Fruit fly (Drosophila melanogaster): ENCODE results near the gene CG15167.

Gene CG15167

dm6 chr2L:18695404-18695804 is 44.8 kb upstream of the CG15167 start, which contains the start of the genes CG10383 and CG10338 (continued):
- TF ChIP-seq Spps (tag; optimal IDR thresholded peaks at IDR 0.05): peak; percentile 37
- peak; percentile 70; the same call in 1 of the 2 replicates for TF ChIP-seq sens-2 (GFP tag; IDR thresholded peaks at IDR 0.05)
- TF ChIP-seq bbx (GFP tag; IDR thresholded peaks at IDR 0.05; ENCODE audit: partially characterized antibody): no peak
- peak; percentile 46 for TF ChIP-seq Jarid2 (GFP tag; optimal IDR thresholded peaks at IDR 0.05)
- peak; percentile 94 for TF ChIP-seq CG32532 (GFP tag; IDR thresholded peaks at IDR 0.05)
- peak in 1 of 2 experiments; percentile 62 for TF ChIP-seq tll (GFP tag; optimal IDR thresholded peaks at IDR 0.05)
- TF ChIP-seq Aef1 (GFP tag; IDR thresholded peaks at IDR 0.05): peak; percentile 91
- peak; percentile 53; the same call in 1 of the 3 replicates for TF ChIP-seq gce (GFP tag; IDR thresholded peaks at IDR 0.05)
- peak; percentile 99 for TF ChIP-seq Med (GFP tag)
- no peak for TF ChIP-seq zf30C (GFP tag; optimal IDR thresholded peaks at IDR 0.05)
- peak; percentile 77 for TF ChIP-seq tin (GFP tag; optimal IDR thresholded peaks at IDR 0.05)
- peak; percentile 95 for TF ChIP-seq lilli (GFP tag; optimal IDR thresholded peaks at IDR 0.05)
- peak; percentile 76 for TF ChIP-seq CG1647 (GFP tag; optimal IDR thresholded peaks at IDR 0.05)
- TF ChIP-seq Bteb2 (GFP tag; optimal IDR thresholded peaks at IDR 0.05): peak; percentile 86
- TF ChIP-seq phol (tag; optimal IDR thresholded peaks at IDR 0.05): peak; percentile 83
- TF ChIP-seq CG10979 (tag; optimal IDR thresholded peaks at IDR 0.05): peak; percentile 64
- TF ChIP-seq D19B (GFP tag; optimal IDR thresholded peaks at IDR 0.05): peak; percentile 41
- peak; percentile 57 for TF ChIP-seq Dp (GFP tag; optimal IDR thresholded peaks at IDR 0.05)
- TF ChIP-seq vfl (GFP tag; optimal IDR thresholded peaks at IDR 0.05): peak; percentile 80
- TF ChIP-seq wdn (GFP tag; IDR thresholded peaks at IDR 0.05): peak; percentile 84
- peak; percentile 73 for TF ChIP-seq Oli (tag; optimal IDR thresholded peaks at IDR 0.05)
- TF ChIP-seq GATAe (GFP tag; conservative IDR thresholded peaks at IDR 0.05): peak; percentile 83
- TF ChIP-seq schlank (tag; optimal IDR thresholded peaks at IDR 0.05): peak; percentile 72
- TF ChIP-seq CG17361 (GFP tag; IDR thresholded peaks at IDR 0.05): peak; percentile 65; the same call in 2 of the 3 replicates
- peak; percentile 87 for TF ChIP-seq gro (GFP tag; optimal IDR thresholded peaks at IDR 0.05)
- peak; percentile 89 for TF ChIP-seq Dad (GFP tag; optimal IDR thresholded peaks at IDR 0.05)
- peak; percentile 93 for TF ChIP-seq CG9797 (GFP tag; optimal IDR thresholded peaks at IDR 0.05)
- peak; percentile 78 for TF ChIP-seq E2f2 (GFP tag; IDR thresholded peaks at IDR 0.05)
- peak in 1 of 2 experiments; percentile 63 for TF ChIP-seq Eip74EF (GFP tag; optimal IDR thresholded peaks at IDR 0.05)
- peak; percentile 65; the same call in 2 of the 3 replicates for TF ChIP-seq CG7357 (GFP tag; IDR thresholded peaks at IDR 0.05)
- TF ChIP-seq cato (GFP tag; optimal IDR thresholded peaks at IDR 0.05; ENCODE audit: borderline replicate concordance): peak; percentile 69
- TF ChIP-seq Ptx1 (GFP tag; IDR thresholded peaks at IDR 0.05): peak; percentile 90
- peak; percentile 91 for TF ChIP-seq pum (GFP tag; optimal IDR thresholded peaks at IDR 0.05)
- peak; percentile 94 for TF ChIP-seq jumu (GFP tag; optimal IDR thresholded peaks at IDR 0.05)
- peak; percentile 74 for TF ChIP-seq repo (GFP tag; optimal IDR thresholded peaks at IDR 0.05)
- TF ChIP-seq kni (GFP tag; optimal IDR thresholded peaks at IDR 0.05): peak; percentile 26
- TF ChIP-seq ems (GFP tag; optimal IDR thresholded peaks at IDR 0.05): peak; percentile 80
- TF ChIP-seq wor (GFP tag; IDR thresholded peaks at IDR 0.05): peak; percentile 74
- peak; percentile 75 for TF ChIP-seq CG11695 (GFP tag; IDR thresholded peaks at IDR 0.05)
- TF ChIP-seq Fer2 (tag; optimal IDR thresholded peaks at IDR 0.05): peak; percentile 47
- TF ChIP-seq CG2116 (GFP tag; optimal IDR thresholded peaks at IDR 0.05): peak; percentile 73
- peak; percentile 44; the same call in 2 of the 3 replicates for TF ChIP-seq HLH4C (GFP tag; IDR thresholded peaks at IDR 0.05; ENCODE audit: partially characterized antibody)
- peak; percentile 66 for TF ChIP-seq ftz-f1 (GFP tag; optimal IDR thresholded peaks at IDR 0.05)
- TF ChIP-seq CG11504 (tag; optimal IDR thresholded peaks at IDR 0.05): peak; percentile 70
- peak; percentile 96 for TF ChIP-seq chn (GFP tag; optimal IDR thresholded peaks at IDR 0.05)
- peak; percentile 79 for TF ChIP-seq Nf-YA (GFP tag; IDR thresholded peaks at IDR 0.05)
- no peak for TF ChIP-seq inv (GFP tag; IDR thresholded peaks at IDR 0.05; ENCODE audit: partially characterized antibody)
- no peak for TF ChIP-seq CG10274 (GFP tag; optimal IDR thresholded peaks at IDR 0.05)
- TF ChIP-seq CG12104 (GFP tag; optimal IDR thresholded peaks at IDR 0.05): peak; percentile 71
- TF ChIP-seq Hr51 (GFP tag; optimal IDR thresholded peaks at IDR 0.05): peak; percentile 80 to 85
